Worm (Caenorhabditis elegans) whole organism, late embryonic: Measurements from ENCODE around the gene srz-10.

Experiments
- T23F11.4 ChIP-seq: fragments of 200-800 bp; sonication (Bioruptor generic); optimal IDR thresholded peaks from 2 replicates; lab custom pipeline; 2018; ENCODE audit warnings: mild to moderate bottlenecking, missing genetic modification characterization, missing compliant biosample characterization
- ama-1 ChIP-seq: fragments of 150-350 bp; optimal IDR thresholded peaks from 2 replicates; lab custom pipeline; 2014
- ceh-18 ChIP-seq: sonication (generic microtip); optimal IDR thresholded peaks from 2 replicates; lab custom pipeline; 2016; ENCODE audit warnings: missing genetic modification characterization, missing compliant biosample characterization
- ceh-48 ChIP-seq: sonication (generic microtip); optimal IDR thresholded peaks from 2 replicates; lab custom pipeline; 2016; ENCODE audit warnings: missing genetic modification characterization, inconsistent platforms, missing compliant biosample characterization
- ceh-9 ChIP-seq: sonication (generic microtip); optimal IDR thresholded peaks from 2 replicates; lab custom pipeline; 2016; ENCODE audit warnings: mild to moderate bottlenecking, missing genetic modification characterization, inconsistent platforms, missing compliant biosample characterization
- dve-1 ChIP-seq: sonication (generic microtip); optimal IDR thresholded peaks from 2 replicates; lab custom pipeline; 2017; ENCODE audit warnings: antibody characterized with exemption, mild to moderate bottlenecking, missing genetic modification characterization, missing compliant biosample characterization
- nfya-1 ChIP-seq: sonication (generic microtip); optimal IDR thresholded peaks from 2 replicates; lab custom pipeline; 2017; ENCODE audit warnings: missing genetic modification characterization, mild to moderate bottlenecking, missing compliant biosample characterization, antibody characterized with exemption, moderate library complexity
- nhr-11 ChIP-seq: fragments of 150-350 bp; optimal IDR thresholded peaks from 2 replicates; lab custom pipeline; 2014; ENCODE audit warnings: missing biosample characterization, missing genetic modification characterization
- tbx-2 ChIP-seq: sonication (generic microtip); optimal IDR thresholded peaks from 2 replicates; lab custom pipeline; 2016; ENCODE audit warnings: missing genetic modification characterization, missing compliant biosample characterization

ce11 chrV:15281279-15281949 lies 27.5 kb downstream of the srz-10 start, which contains the start of the genes srw-19 and srx-51:
- no peak for TF ChIP-seq nhr-11 (tag; lab: Kevin White, UChicago)
- no peak for TF ChIP-seq ama-1 (lab: Kevin White, UChicago)
- TF ChIP-seq dve-1: no peak
- TF ChIP-seq ceh-9 (tag; lab: Kevin White, UChicago): no peak
- TF ChIP-seq tbx-2 (tag; lab: Kevin White, UChicago): no peak
- no peak for TF ChIP-seq T23F11.4
- TF ChIP-seq nfya-1 (tag; lab: Kevin White, UChicago): no peak
- no peak for TF ChIP-seq ceh-48
- no peak for TF ChIP-seq ceh-18
